Worm (Caenorhabditis elegans) whole organism, L3 larva: ENCODE results near the gene mam-7.

Experiments used
- R02D3.7 ChIP-seq: fragments of 150-350 bp; optimal IDR thresholded peaks from 2 replicates; lab custom pipeline; 2014; ENCODE audit warnings: missing biosample characterization, missing genetic modification characterization
- ZK546.5 ChIP-seq: sonication (generic microtip); optimal IDR thresholded peaks from 2 replicates; lab custom pipeline; 2017; ENCODE audit warnings: missing biosample characterization, missing genetic modification characterization
- aly-2 ChIP-seq: fragments of 150-350 bp; optimal IDR thresholded peaks from 2 replicates; lab custom pipeline; 2014; ENCODE audit warnings: missing biosample characterization, missing genetic modification characterization
- ama-1 ChIP-seq: fragments of 150-350 bp; optimal IDR thresholded peaks from 2 replicates; lab custom pipeline; 2018
- ceh-16 ChIP-seq: sonication (generic microtip); optimal IDR thresholded peaks from 2 replicates; lab custom pipeline; 2017; ENCODE audit warnings: missing biosample characterization, missing genetic modification characterization
- ceh-9 ChIP-seq: sonication (generic microtip); optimal IDR thresholded peaks from 2 replicates; lab custom pipeline; 2018; ENCODE audit warnings: missing biosample characterization, missing genetic modification characterization
- egl-27 ChIP-seq: sonication (generic microtip); optimal IDR thresholded peaks from 4 replicates; lab custom pipeline; 2017; ENCODE audit warnings: missing biosample characterization, missing genetic modification reagents, missing genetic modification characterization
- egl-5 ChIP-seq: fragments of 150-350 bp; optimal IDR thresholded peaks from 2 replicates; lab custom pipeline; 2017; ENCODE audit warnings: missing biosample characterization, missing genetic modification reagents, missing genetic modification characterization, inconsistent platforms
- elt-1 ChIP-seq: fragments of 150-350 bp; optimal IDR thresholded peaks from 2 replicates; lab custom pipeline; 2014; ENCODE audit warnings: missing biosample characterization, missing genetic modification characterization
- elt-2 ChIP-seq: sonication (generic microtip); optimal IDR thresholded peaks from 2 replicates; lab custom pipeline; 2016; ENCODE audit warnings: missing genetic modification reagents, mild to moderate bottlenecking, missing genetic modification characterization, missing compliant biosample characterization
- elt-3 ChIP-seq, 3 experiments: fragments of 150-350 bp in 1 of 3; sonication (generic microtip) in 2 of 3; optimal IDR thresholded peaks; 2 replicates in 2 of 3; 4 replicates in 1 of 3; lab custom pipeline; 2014 to 2017; ENCODE audit warnings: missing biosample characterization in 3 of 3, missing genetic modification characterization in 3 of 3
- fkh-10 ChIP-seq: sonication (generic microtip); optimal IDR thresholded peaks from 2 replicates; lab custom pipeline; 2017; ENCODE audit warnings: missing biosample characterization, missing genetic modification reagents, missing genetic modification characterization
- fkh-2 ChIP-seq: fragments of 150-350 bp; optimal IDR thresholded peaks from 2 replicates; lab custom pipeline; 2014; ENCODE audit warnings: missing biosample characterization, missing genetic modification reagents, missing genetic modification characterization
- hmg-11 ChIP-seq: sonication (generic microtip); optimal IDR thresholded peaks from 2 replicates; lab custom pipeline; 2016; ENCODE audit warnings: missing genetic modification characterization, missing compliant biosample characterization
- jun-1 ChIP-seq: fragments of 150-350 bp; optimal IDR thresholded peaks from 2 replicates; lab custom pipeline; 2014; ENCODE audit warnings: missing biosample characterization, missing genetic modification reagents, missing genetic modification characterization
- lin-15B ChIP-seq: fragments of 150-350 bp; optimal IDR thresholded peaks from 2 replicates; lab custom pipeline; 2014; ENCODE audit warnings: missing biosample characterization, missing genetic modification characterization
- lin-39 ChIP-seq: fragments of 150-350 bp; optimal IDR thresholded peaks from 2 replicates; lab custom pipeline; 2018; ENCODE audit warnings: missing biosample characterization, missing genetic modification reagents, missing genetic modification characterization
- lsy-12 ChIP-seq: sonication (generic microtip); optimal IDR thresholded peaks from 2 replicates; lab custom pipeline; 2016; ENCODE audit warnings: mild to moderate bottlenecking, missing genetic modification characterization, missing compliant biosample characterization
- mdl-1 ChIP-seq: fragments of 150-350 bp; optimal IDR thresholded peaks from 2 replicates; lab custom pipeline; 2014; ENCODE audit warnings: missing biosample characterization, missing genetic modification characterization
- mml-1 ChIP-seq: fragments of 150-350 bp; sonication (generic microtip); optimal IDR thresholded peaks from 3 replicates; lab custom pipeline; 2014; ENCODE audit warnings: missing biosample characterization, missing genetic modification characterization
- nfya-1 ChIP-seq: sonication (generic microtip); optimal IDR thresholded peaks from 2 replicates; lab custom pipeline; 2017; ENCODE audit warnings: missing genetic modification characterization, mild to moderate bottlenecking, missing compliant biosample characterization, antibody characterized with exemption, moderate library complexity; ENCODE audit not compliant: insufficient read depth
- nhr-11 ChIP-seq: fragments of 150-350 bp; optimal IDR thresholded peaks from 2 replicates; lab custom pipeline; 2014; ENCODE audit warnings: missing biosample characterization, missing genetic modification characterization
- nhr-12 ChIP-seq: fragments of 150-350 bp; optimal IDR thresholded peaks from 2 replicates; lab custom pipeline; 2014; ENCODE audit warnings: missing biosample characterization, missing genetic modification characterization
- nhr-23 ChIP-seq: fragments of 150-350 bp; optimal IDR thresholded peaks from 2 replicates; lab custom pipeline; 2014; ENCODE audit warnings: missing biosample characterization, missing genetic modification reagents, missing genetic modification characterization
- nhr-237 ChIP-seq: fragments of 150-350 bp; optimal IDR thresholded peaks from 2 replicates; lab custom pipeline; 2014; ENCODE audit warnings: missing biosample characterization, missing genetic modification characterization
- nhr-25 ChIP-seq: sonication (generic microtip); optimal IDR thresholded peaks from 2 replicates; lab custom pipeline; 2017; ENCODE audit warnings: missing biosample characterization, missing genetic modification characterization
- nhr-43 ChIP-seq: sonication (generic microtip); optimal IDR thresholded peaks from 2 replicates; lab custom pipeline; 2016; ENCODE audit warnings: mild to moderate bottlenecking, missing genetic modification characterization, missing compliant biosample characterization; ENCODE audit not compliant: poor library complexity, severe bottlenecking
- nhr-67 ChIP-seq: fragments of 150-350 bp; optimal IDR thresholded peaks from 2 replicates; lab custom pipeline; 2014; ENCODE audit warnings: missing biosample characterization, missing genetic modification characterization
- pha-4 ChIP-seq: fragments of 150-350 bp; optimal IDR thresholded peaks from 2 replicates; lab custom pipeline; 2014; ENCODE audit warnings: missing biosample characterization, missing genetic modification reagents, missing genetic modification characterization
- pqm-1 ChIP-seq: fragments of 150-350 bp; optimal IDR thresholded peaks from 2 replicates; lab custom pipeline; 2017; ENCODE audit warnings: missing biosample characterization, missing genetic modification characterization, inconsistent platforms
- sea-2 ChIP-seq: fragments of 150-350 bp; sonication (generic microtip); optimal IDR thresholded peaks from 4 replicates; lab custom pipeline; 2014; ENCODE audit warnings: missing biosample characterization, missing genetic modification reagents, missing genetic modification characterization
- skn-1 ChIP-seq: fragments of 150-350 bp; optimal IDR thresholded peaks from 2 replicates; lab custom pipeline; 2014; ENCODE audit warnings: missing biosample characterization, missing genetic modification characterization
- snpc-4 ChIP-seq: fragments of 150-350 bp; optimal IDR thresholded peaks from 2 replicates; lab custom pipeline; 2014; ENCODE audit warnings: missing biosample characterization, missing genetic modification characterization
- tbx-2 ChIP-seq: sonication (generic microtip); optimal IDR thresholded peaks from 2 replicates; lab custom pipeline; 2016; ENCODE audit warnings: mild to moderate bottlenecking, missing genetic modification characterization, missing compliant biosample characterization
- unc-39 ChIP-seq: sonication (generic microtip); optimal IDR thresholded peaks from 4 replicates; lab custom pipeline; 2017; ENCODE audit warnings: missing biosample characterization, missing genetic modification characterization
- unc-62 ChIP-seq: fragments of 150-350 bp; sonication (generic microtip); optimal IDR thresholded peaks from 4 replicates; lab custom pipeline; 2014; ENCODE audit warnings: missing biosample characterization, missing genetic modification reagents, missing genetic modification characterization
- zag-1 ChIP-seq: fragments of 150-350 bp; optimal IDR thresholded peaks from 2 replicates; lab custom pipeline; 2014; ENCODE audit warnings: missing biosample characterization, missing genetic modification characterization
- ztf-11 ChIP-seq: fragments of 150-350 bp; optimal IDR thresholded peaks from 2 replicates; lab custom pipeline; 2014; ENCODE audit warnings: missing biosample characterization, missing genetic modification characterization
- ztf-4 ChIP-seq: fragments of 150-350 bp; optimal IDR thresholded peaks from 2 replicates; lab custom pipeline; 2014; ENCODE audit warnings: missing biosample characterization, missing genetic modification characterization

The mam-7 gene

DNA sequence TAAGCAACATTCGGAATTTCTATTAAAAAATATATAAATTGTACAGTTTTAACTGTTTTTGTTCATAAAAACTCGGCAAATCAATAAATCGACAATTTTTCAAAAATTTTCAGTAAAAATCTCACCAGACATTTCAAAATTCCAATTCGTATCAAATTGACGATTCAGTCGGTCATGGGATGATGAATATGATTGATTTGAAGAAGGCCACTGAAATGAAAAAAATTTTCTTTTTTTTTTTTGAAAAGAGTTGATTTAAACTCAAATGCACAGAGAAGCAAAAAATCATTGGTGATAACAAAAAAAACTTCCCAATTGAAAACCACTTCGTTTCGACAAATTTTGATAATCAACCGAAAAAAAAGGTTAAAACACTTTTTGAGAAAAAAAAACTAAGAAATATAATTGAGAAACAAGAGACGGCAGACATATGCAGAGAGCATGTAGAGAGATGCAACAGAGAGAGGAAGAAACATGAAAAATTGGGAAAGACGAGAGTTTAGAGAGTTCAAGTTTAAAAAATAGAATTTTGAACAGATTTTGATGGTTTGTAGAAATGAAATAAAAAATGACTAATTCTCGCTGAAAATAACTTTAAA is 10.8 kb downstream of the mam-7 start:
- TF ChIP-seq ceh-9 = no peak
- no peak for TF ChIP-seq jun-1 (tag; lab: Kevin White, UChicago)
- TF ChIP-seq nhr-237 = no peak
- TF ChIP-seq fkh-2 = no peak
- no peak for TF ChIP-seq egl-27 (tag; lab: Kevin White, UChicago)
- no peak for TF ChIP-seq ZK546.5
- TF ChIP-seq pha-4 = peak; percentile 41
- TF ChIP-seq ceh-16 (tag; lab: Kevin White, UChicago) = no peak
- TF ChIP-seq hmg-11 (tag; lab: Kevin White, UChicago) = no peak
- no peak for TF ChIP-seq nhr-67 (tag; lab: Kevin White, UChicago)
- no peak for TF ChIP-seq nhr-11 (tag; lab: Kevin White, UChicago)
- no peak for TF ChIP-seq mml-1 (tag; lab: Kevin White, UChicago)
- TF ChIP-seq elt-2 (tag; lab: Kevin White, UChicago) = peak; percentile 65
- peak; percentile 19 for TF ChIP-seq pqm-1
- no peak for TF ChIP-seq nhr-12 (tag; lab: Kevin White, UChicago)
- no peak for TF ChIP-seq snpc-4 (tag; lab: Kevin White, UChicago)
- no peak for TF ChIP-seq skn-1

DNA sequence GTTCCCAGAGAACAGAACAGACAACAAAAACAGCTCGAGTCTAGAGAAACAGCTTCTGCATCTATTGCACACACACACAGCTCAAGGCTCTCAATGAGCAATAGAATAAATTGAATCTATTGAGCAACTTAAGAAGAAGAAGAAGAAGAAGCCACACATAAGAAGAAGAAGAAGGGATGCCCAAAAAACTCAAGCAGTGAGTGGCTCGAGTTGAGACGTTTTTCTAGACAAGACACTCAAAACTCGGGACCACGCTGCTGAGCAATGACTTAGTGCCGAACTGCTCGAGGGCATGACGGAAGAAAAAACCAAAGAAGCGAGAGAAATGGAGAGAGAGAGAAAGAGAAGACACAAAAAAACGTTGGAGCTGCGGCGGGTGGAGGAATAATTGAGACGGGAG is 12.4 kb downstream of the mam-7 start:
- TF ChIP-seq egl-5 (no peak), egl-27 (tag; lab: Kevin White, UChicago) (no peak), elt-2 (tag; lab: Kevin White, UChicago) (no peak), ama-1 (lab: Kevin White, UChicago) (peak; percentile 49), skn-1 (no peak), unc-62 (GFP tag; lab: Kevin White, UChicago) (no peak), fkh-2 (no peak), mdl-1 (tag; lab: Kevin White, UChicago) (no peak), aly-2 (tag; lab: Kevin White, UChicago) (no peak), nhr-11 (tag; lab: Kevin White, UChicago) (no peak), fkh-10 (peak; percentile 75), lin-15B (tag; lab: Kevin White, UChicago) (peak; percentile 24), nhr-25 (tag; lab: Kevin White, UChicago) (no peak), tbx-2 (tag; lab: Kevin White, UChicago) (no peak), lin-39 (no peak), elt-3 (tag; optimal IDR thresholded peaks at IDR 0.05; lab: Kevin White, UChicago) (no peak), snpc-4 (tag; lab: Kevin White, UChicago) (no peak), nfya-1 (peak; percentile 52), sea-2 (GFP tag; lab: Kevin White, UChicago) (no peak), jun-1 (tag; lab: Kevin White, UChicago) (no peak), elt-1 (no peak), nhr-67 (tag; lab: Kevin White, UChicago) (no peak), pqm-1 (no peak), unc-39 (tag; lab: Kevin White, UChicago) (no peak), ZK546.5 (no peak), ztf-4 (no peak), zag-1 (tag; lab: Kevin White, UChicago) (no peak), ceh-9 (no peak), hmg-11 (tag; lab: Kevin White, UChicago) (peak; percentile 35), R02D3.7 (tag; lab: Kevin White, UChicago) (no peak), mml-1 (tag; lab: Kevin White, UChicago) (no peak), lsy-12 (tag; lab: Kevin White, UChicago) (no peak), ceh-16 (tag; lab: Kevin White, UChicago) (no peak)

DNA sequence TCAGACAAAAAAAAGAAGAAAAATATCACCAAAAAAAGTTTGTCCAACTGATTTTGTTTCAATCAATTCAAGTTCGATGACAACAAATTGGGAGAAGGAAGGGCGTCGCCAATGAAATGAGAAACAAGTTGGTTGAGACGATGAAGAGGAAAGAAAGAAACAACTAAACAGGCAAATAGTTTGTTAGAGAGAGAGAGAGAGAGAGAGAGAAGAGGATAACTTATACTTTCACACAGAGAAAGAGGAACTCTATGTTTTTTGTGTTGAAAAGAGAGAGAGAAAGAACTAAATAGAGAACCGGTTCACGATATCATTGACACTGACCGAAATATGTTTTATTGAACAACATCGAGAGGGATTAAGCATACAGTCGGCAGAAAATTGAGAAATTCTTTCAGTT is 14.6 kb downstream of the mam-7 start:
- TF ChIP-seq snpc-4 (tag; lab: Kevin White, UChicago) (no peak), nhr-237 (no peak), fkh-2 (no peak), ztf-11 (tag; lab: Kevin White, UChicago) (no peak), nhr-11 (tag; lab: Kevin White, UChicago) (no peak), pha-4 (peak; percentile 25), lin-39 (no peak), nhr-23 (tag; lab: Kevin White, UChicago) (peak; percentile 49), nhr-43 (peak; percentile 28)
- TF ChIP-seq, all 47 proteins: peak for 3
